Fruit fly (Drosophila melanogaster): ENCODE measurements around the gene Rsod.
A peak's percentile ranks its signal among the peaks of the same experiment; 100 is the strongest.

Rsod gene

dm6 chr3R:30191462-30191874 lies 20.5 kb upstream of the Rsod start (continued):
- TF ChIP-seq chn (GFP tag; optimal IDR thresholded peaks at IDR 0.05) (peak; percentile 25), D (optimal IDR thresholded peaks at IDR 0.05) (no peak), D (GFP tag; optimal IDR thresholded peaks at IDR 0.05) (no peak), CG17612 (GFP tag; IDR thresholded peaks at IDR 0.05) (no peak), D19A (tag; optimal IDR thresholded peaks at IDR 0.05) (no peak), ac (GFP tag; optimal IDR thresholded peaks at IDR 0.05) (no peak), gcm (GFP tag; optimal IDR thresholded peaks at IDR 0.05) (no peak), Hmx (GFP tag; optimal IDR thresholded peaks at IDR 0.05) (no peak), BEAF-32 (GFP tag; optimal IDR thresholded peaks at IDR 0.05) (no peak), stwl (tag; optimal IDR thresholded peaks at IDR 0.05) (no peak), CG10959 (GFP tag; IDR thresholded peaks at IDR 0.05) (no peak), Lim3 (GFP tag; IDR thresholded peaks at IDR 0.05) (no peak), vnd (GFP tag; IDR thresholded peaks at IDR 0.05; ENCODE audit: partially characterized antibody) (no peak), CG18764 (GFP tag; optimal IDR thresholded peaks at IDR 0.05) (no peak), CG14710 (tag; optimal IDR thresholded peaks at IDR 0.05) (no peak), CG16779 (GFP tag; IDR thresholded peaks at IDR 0.05) (no peak), CG3995 (GFP tag; optimal IDR thresholded peaks at IDR 0.05) (no peak), dan (GFP tag; IDR thresholded peaks at IDR 0.05) (no peak), CG7786 (GFP tag; optimal IDR thresholded peaks at IDR 0.05) (peak; percentile 64), Fer2 (tag; optimal IDR thresholded peaks at IDR 0.05) (no peak), luna (GFP tag; optimal IDR thresholded peaks at IDR 0.05) (no peak), NK7.1 (GFP tag; optimal IDR thresholded peaks at IDR 0.05) (peak; percentile 40), bbx (GFP tag; IDR thresholded peaks at IDR 0.05; ENCODE audit: partially characterized antibody) (no peak), eve (GFP tag; optimal IDR thresholded peaks at IDR 0.05) (no peak), zfh1 (GFP tag; IDR thresholded peaks at IDR 0.05) (peak; percentile 48; the same call in 1 of the 3 replicates), CoRest (tag; optimal IDR thresholded peaks at IDR 0.05) (peak; percentile 63), CG10321 (GFP tag; IDR thresholded peaks at IDR 0.05) (no peak), CG12071 (GFP tag; optimal IDR thresholded peaks at IDR 0.05) (no peak), CG11398 (GFP tag; optimal IDR thresholded peaks at IDR 0.05) (no peak), CG17328 (GFP tag; IDR thresholded peaks at IDR 0.05) (no peak), CG4707 (GFP tag; optimal IDR thresholded peaks at IDR 0.05) (no peak), maf-S (GFP tag; optimal IDR thresholded peaks at IDR 0.05) (no peak), Mes4 (GFP tag; optimal IDR thresholded peaks at IDR 0.05) (peak; percentile 50), CG11247 (GFP tag; IDR thresholded peaks at IDR 0.05) (no peak), trh (GFP tag; optimal IDR thresholded peaks at IDR 0.05) (no peak), Optix (GFP tag; IDR thresholded peaks at IDR 0.05) (no peak), CG13894 (tag; optimal IDR thresholded peaks at IDR 0.05) (no peak), tna (GFP tag; IDR thresholded peaks at IDR 0.05; ENCODE audit: partially characterized antibody) (no peak), CG3726 (GFP tag; IDR thresholded peaks at IDR 0.05) (no peak), Sry-β (GFP tag; optimal IDR thresholded peaks at IDR 0.05) (no peak), CG17186 (GFP tag; optimal IDR thresholded peaks at IDR 0.05) (no peak), pnt (GFP tag; optimal IDR thresholded peaks at IDR 0.05) (peak; percentile 58), CG33213 (GFP tag; optimal IDR thresholded peaks at IDR 0.05) (no peak), NfI (GFP tag; optimal IDR thresholded peaks at IDR 0.05) (peak; percentile 24), insv (GFP tag; optimal IDR thresholded peaks at IDR 0.05) (no peak), CG3407 (GFP tag; optimal IDR thresholded peaks at IDR 0.05) (no peak), CG17361 (GFP tag; IDR thresholded peaks at IDR 0.05) (peak; percentile 83), CG1024 (GFP tag; IDR thresholded peaks at IDR 0.05) (no peak), CG8478 (optimal IDR thresholded peaks at IDR 0.05) (no peak), jumu (GFP tag; optimal IDR thresholded peaks at IDR 0.05) (peak; percentile 49), Eip74EF (GFP tag; optimal IDR thresholded peaks at IDR 0.05) (peak in 1 of 2 experiments; percentile 22), CG9215 (GFP tag; IDR thresholded peaks at IDR 0.05) (0 out of 2 replicates have a peak, but pooled peaks have one; percentile 5)

Data from whole organism, embryonic.